Worm (Caenorhabditis elegans): ENCODE data around the gene B0547.2.

DNA sequence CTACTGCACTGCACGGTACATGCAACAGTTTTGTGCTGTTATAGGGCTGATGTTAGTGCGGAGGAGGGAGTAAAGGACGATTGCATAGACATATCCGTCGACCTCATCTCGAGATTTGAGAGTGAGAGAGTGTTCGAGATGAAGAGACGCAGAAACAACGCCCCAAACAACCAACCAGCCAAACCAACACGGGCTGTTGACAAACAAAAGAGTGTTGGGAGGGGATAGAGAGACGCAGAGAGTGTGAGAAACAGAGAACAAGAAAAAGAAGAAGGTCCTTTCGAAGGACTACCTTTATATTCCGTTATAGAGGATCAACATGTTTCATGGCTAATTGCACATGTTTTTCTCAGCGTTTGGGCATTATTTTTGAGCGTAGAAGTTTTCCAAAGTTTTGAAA lies 45.5 kb upstream of the B0547.2 start:
- TF ChIP-seq him-1 (tag; optimal IDR thresholded peaks at IDR 0.05) (no peak), W03F9.2 (tag; optimal IDR thresholded peaks at IDR 0.05) (no peak)
